Fruit fly (Drosophila melanogaster): Measurements from ENCODE around the gene Diap1.

Gene Diap1

dm6 chr3L:16027163-16027633, 23.6 kb downstream of the Diap1 start (continued):
- TF ChIP-seq CG3726 (GFP tag; IDR thresholded peaks at IDR 0.05) (no peak), fru (optimal IDR thresholded peaks at IDR 0.05) (no peak), CG4617 (GFP tag; optimal IDR thresholded peaks at IDR 0.05; ENCODE audit: borderline replicate concordance) (no peak), CG1024 (GFP tag; IDR thresholded peaks at IDR 0.05) (0 out of 2 replicates have a peak, but pooled peaks have one; percentile 43), CG16813 (GFP tag; IDR thresholded peaks at IDR 0.05; ENCODE audit: partially characterized antibody) (no peak), Hr78 (GFP tag; optimal IDR thresholded peaks at IDR 0.05) (peak in 1 of 2 experiments; percentile 11), insv (GFP tag; optimal IDR thresholded peaks at IDR 0.05) (no peak), trem (tag; optimal IDR thresholded peaks at IDR 0.05) (no peak), CG32772 (GFP tag; IDR thresholded peaks at IDR 0.05) (peak; percentile 39; the same call in 1 of the 2 replicates), ap (GFP tag; IDR thresholded peaks at IDR 0.05) (no peak), Awh (GFP tag; IDR thresholded peaks at IDR 0.05) (no peak), CG14014 (GFP tag; IDR thresholded peaks at IDR 0.05) (peak; percentile 31), ewg (GFP tag; optimal IDR thresholded peaks at IDR 0.05) (no peak), Spps (tag; optimal IDR thresholded peaks at IDR 0.05) (peak; percentile 8), CG13424 (tag; optimal IDR thresholded peaks at IDR 0.05) (peak; percentile 37), CG11723 (GFP tag; optimal IDR thresholded peaks at IDR 0.05) (peak; percentile 27), CG17361 (GFP tag; IDR thresholded peaks at IDR 0.05) (no peak), Asciz (GFP tag; optimal IDR thresholded peaks at IDR 0.05) (peak; percentile 78), Optix (GFP tag; IDR thresholded peaks at IDR 0.05) (no peak), CG2199 (GFP tag; IDR thresholded peaks at IDR 0.05) (0 out of 3 replicates have a peak, but pooled peaks have one; percentile 55), CG34224 (GFP tag; IDR thresholded peaks at IDR 0.05; ENCODE audit: partially characterized antibody) (no peak), Oli (tag; optimal IDR thresholded peaks at IDR 0.05) (no peak), h (optimal IDR thresholded peaks at IDR 0.05) (no peak), CG4360 (GFP tag; IDR thresholded peaks at IDR 0.05) (peak; percentile 39; the same call in 1 of the 2 replicates), Gsc (GFP tag; IDR thresholded peaks at IDR 0.05) (no peak), CoRest (tag; optimal IDR thresholded peaks at IDR 0.05) (no peak), CkIIα-i1 (GFP tag; IDR thresholded peaks at IDR 0.05) (no peak), CG3065 (GFP tag; optimal IDR thresholded peaks at IDR 0.05) (no peak), CG12071 (GFP tag; optimal IDR thresholded peaks at IDR 0.05) (peak; percentile 51), CG9876 (GFP tag; optimal IDR thresholded peaks at IDR 0.05) (no peak), sens (GFP tag) (peak; percentile 95), eyg (GFP tag; optimal IDR thresholded peaks at IDR 0.05) (no peak), CG9797 (GFP tag; optimal IDR thresholded peaks at IDR 0.05) (peak; percentile 0), CG11398 (GFP tag; optimal IDR thresholded peaks at IDR 0.05) (peak; percentile 49), slbo (GFP tag; IDR thresholded peaks at IDR 0.05) (peak; percentile 68), CG10543 (GFP tag; optimal IDR thresholded peaks at IDR 0.05) (peak; percentile 76), yki (optimal IDR thresholded peaks at IDR 0.05) (no peak), pum (GFP tag; optimal IDR thresholded peaks at IDR 0.05) (no peak), Ada2b (GFP tag; IDR thresholded peaks at IDR 0.05) (0 out of 2 replicates have a peak, but pooled peaks have one; percentile 18), CG8924 (tag; optimal IDR thresholded peaks at IDR 0.05) (peak; percentile 10), CG17328 (GFP tag; IDR thresholded peaks at IDR 0.05) (no peak), CG15073 (GFP tag; optimal IDR thresholded peaks at IDR 0.05) (no peak), Lhr (GFP tag; optimal IDR thresholded peaks at IDR 0.05) (peak; percentile 12), Dek (tag; optimal IDR thresholded peaks at IDR 0.05) (no peak), ash1 (GFP tag; optimal IDR thresholded peaks at IDR 0.05) (no peak), Nf-YA (GFP tag; IDR thresholded peaks at IDR 0.05) (peak; percentile 46; the same call in 1 of the 2 replicates), abd-A (tag; optimal IDR thresholded peaks at IDR 0.05) (no peak), MBD-R2 (GFP tag; IDR thresholded peaks at IDR 0.05) (no peak), nmo (GFP tag; optimal IDR thresholded peaks at IDR 0.05) (peak; percentile 0), ftz-f1 (GFP tag; optimal IDR thresholded peaks at IDR 0.05) (no peak), H2.0 (GFP tag; IDR thresholded peaks at IDR 0.05) (no peak), sens-2 (GFP tag; IDR thresholded peaks at IDR 0.05) (peak; percentile 47; the same call in 1 of the 2 replicates)
